Worm (Caenorhabditis elegans) whole organism, late embryonic: Measurements from ENCODE around the gene acp-7.

Experiments used
- Y22D7AL.16 ChIP-seq: sonication (generic microtip); optimal IDR thresholded peaks from 2 replicates; lab custom pipeline; 2016; ENCODE audit warnings: missing genetic modification characterization, missing compliant biosample characterization
- ceh-48 ChIP-seq: sonication (generic microtip); optimal IDR thresholded peaks from 2 replicates; lab custom pipeline; 2016; ENCODE audit warnings: missing genetic modification characterization, inconsistent platforms, missing compliant biosample characterization
- nhr-11 ChIP-seq: fragments of 150-350 bp; optimal IDR thresholded peaks from 2 replicates; lab custom pipeline; 2014; ENCODE audit warnings: missing biosample characterization, missing genetic modification characterization
- pag-3 ChIP-seq: sonication (generic microtip); optimal IDR thresholded peaks from 2 replicates; lab custom pipeline; 2016; ENCODE audit warnings: missing compliant biosample characterization, missing genetic modification characterization, borderline replicate concordance
- pha-4 ChIP-seq: fragments of 150-350 bp; optimal IDR thresholded peaks from 2 replicates; lab custom pipeline; 2018; ENCODE audit warnings: missing biosample characterization, missing genetic modification reagents, missing genetic modification characterization
- tbx-2 ChIP-seq: sonication (generic microtip); optimal IDR thresholded peaks from 2 replicates; lab custom pipeline; 2016; ENCODE audit warnings: missing genetic modification characterization, missing compliant biosample characterization

ce11 chrIV:6383970-6384369, 47.5 kb downstream of the acp-7 start, which contains the start of gene shl-1:
- TF ChIP-seq pag-3 (no peak), ceh-48 (tag; lab: Kevin White, UChicago) (no peak), tbx-2 (tag; lab: Kevin White, UChicago) (no peak), nhr-11 (tag; lab: Kevin White, UChicago) (no peak), Y22D7AL.16 (tag; lab: Kevin White, UChicago) (no peak), pha-4 (no peak)
